Worm (Caenorhabditis elegans) whole organism, L3 larva: ENCODE data around the gene Y27F2A.6.
"Not testable (repeated sequence)": the region's sequence is repeated elsewhere in the genome, so short reads cannot be mapped to it uniquely, and the experiment has no call there.

Source experiments
- ZK546.5 ChIP-seq: sonication (generic microtip); optimal IDR thresholded peaks from 2 replicates; lab custom pipeline; 2017; ENCODE audit warnings: missing biosample characterization, missing genetic modification characterization
- ama-1 ChIP-seq: fragments of 150-350 bp; optimal IDR thresholded peaks from 2 replicates; lab custom pipeline; 2018
- ceh-82 ChIP-seq: fragments of 150-350 bp; optimal IDR thresholded peaks from 2 replicates; lab custom pipeline; 2014; ENCODE audit warnings: missing biosample characterization, missing genetic modification characterization
- fkh-10 ChIP-seq: sonication (generic microtip); optimal IDR thresholded peaks from 2 replicates; lab custom pipeline; 2017; ENCODE audit warnings: missing biosample characterization, missing genetic modification reagents, missing genetic modification characterization
- jun-1 ChIP-seq: fragments of 150-350 bp; optimal IDR thresholded peaks from 2 replicates; lab custom pipeline; 2014; ENCODE audit warnings: missing biosample characterization, missing genetic modification reagents, missing genetic modification characterization
- lin-15B ChIP-seq: fragments of 150-350 bp; optimal IDR thresholded peaks from 2 replicates; lab custom pipeline; 2014; ENCODE audit warnings: missing biosample characterization, missing genetic modification characterization
- lin-39 ChIP-seq: fragments of 150-350 bp; optimal IDR thresholded peaks from 2 replicates; lab custom pipeline; 2018; ENCODE audit warnings: missing biosample characterization, missing genetic modification reagents, missing genetic modification characterization

DNA sequence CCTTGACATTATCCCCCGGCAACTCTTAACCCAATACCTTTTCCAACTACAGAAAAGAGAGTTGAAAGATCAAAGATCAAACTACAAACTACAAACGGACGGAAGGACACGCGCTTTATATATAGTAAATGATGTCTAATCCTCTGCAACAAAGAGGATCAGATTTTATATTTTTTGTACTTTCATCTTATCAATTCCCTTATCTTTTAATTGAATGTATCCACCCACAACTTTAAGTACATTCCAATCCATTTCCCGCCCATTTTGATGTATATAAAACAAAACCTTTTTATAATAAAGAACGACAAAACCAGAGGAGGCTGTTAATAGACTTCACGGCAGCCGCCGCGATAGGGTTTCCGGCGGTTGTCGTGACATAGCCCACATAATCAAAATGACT is 5.5 kb downstream of the Y27F2A.6 start, which contains the start of gene sri-40:
- TF ChIP-seq fkh-10 (GFP tag; lab: Kevin White, UChicago); ZK546.5 (tag; lab: Kevin White, UChicago); ceh-82 (tag; lab: Kevin White, UChicago); lin-15B; ama-1 (lab: Kevin White, UChicago); jun-1 (tag; lab: Kevin White, UChicago); lin-39 (tag; lab: Kevin White, UChicago): not testable (repeated sequence)
